Fruit fly (Drosophila melanogaster): ENCODE measurements around the gene CG31111.

The CG31111 gene

dm6 chr3R:25039028-25039476 is 16.9 kb downstream of the CG31111 start, which contains the start of the genes Ythdf and bai (continued):
- TF ChIP-seq gsb (GFP tag; IDR thresholded peaks at IDR 0.05), result no peak
- TF ChIP-seq scrt (GFP tag; optimal IDR thresholded peaks at IDR 0.05), result no peak
- TF ChIP-seq CG10979 (tag; optimal IDR thresholded peaks at IDR 0.05), result peak; percentile 1
- TF ChIP-seq kni (GFP tag; optimal IDR thresholded peaks at IDR 0.05), result no peak
- no peak for TF ChIP-seq H15 (GFP tag; IDR thresholded peaks at IDR 0.05)
- peak; percentile 48; the same call in 1 of the 2 replicates for TF ChIP-seq CG32532 (GFP tag; IDR thresholded peaks at IDR 0.05)
- TF ChIP-seq CG2202 (tag; optimal IDR thresholded peaks at IDR 0.05), result no peak
- TF ChIP-seq chinmo (GFP tag; IDR thresholded peaks at IDR 0.05; ENCODE audit: partially characterized antibody), result peak; percentile 57; the same call in 1 of the 4 replicates
- TF ChIP-seq Mad (GFP tag; optimal IDR thresholded peaks at IDR 0.05), result peak; percentile 52
- peak in 1 of 2 experiments; percentile 18 for TF ChIP-seq chif (GFP tag; optimal IDR thresholded peaks at IDR 0.05)
- no peak for TF ChIP-seq CG7271 (tag; optimal IDR thresholded peaks at IDR 0.05)
- TF ChIP-seq Atf6 (GFP tag; IDR thresholded peaks at IDR 0.05), result no peak
- no peak for TF ChIP-seq her (GFP tag; optimal IDR thresholded peaks at IDR 0.05)
- peak; percentile 84 for TF ChIP-seq pzg (GFP tag; optimal IDR thresholded peaks at IDR 0.05)
- no peak for TF ChIP-seq Tbp (GFP tag; optimal IDR thresholded peaks at IDR 0.05)
- TF ChIP-seq Xbp1 (GFP tag; optimal IDR thresholded peaks at IDR 0.05), result peak; percentile 65
- TF ChIP-seq cato (GFP tag; optimal IDR thresholded peaks at IDR 0.05; ENCODE audit: borderline replicate concordance), result no peak
- peak; percentile 47; the same call in 1 of the 2 replicates for TF ChIP-seq ato (GFP tag; IDR thresholded peaks at IDR 0.05; ENCODE audit: partially characterized antibody)
- TF ChIP-seq Drgx (GFP tag; IDR thresholded peaks at IDR 0.05), result no peak
- TF ChIP-seq Six4 (GFP tag; optimal IDR thresholded peaks at IDR 0.05), result no peak
- no peak for TF ChIP-seq CG7372 (GFP tag; IDR thresholded peaks at IDR 0.05)
- TF ChIP-seq YL-1 (GFP tag; optimal IDR thresholded peaks at IDR 0.05), result peak; percentile 88
- TF ChIP-seq lbe (GFP tag; optimal IDR thresholded peaks at IDR 0.05), result peak; percentile 34
- peak; percentile 41 for TF ChIP-seq CG18476 (GFP tag; optimal IDR thresholded peaks at IDR 0.05)
- no peak for TF ChIP-seq CG1233 (GFP tag; optimal IDR thresholded peaks at IDR 0.05)
- no peak for TF ChIP-seq cad (GFP tag; optimal IDR thresholded peaks at IDR 0.05)
- TF ChIP-seq pita (GFP tag; optimal IDR thresholded peaks at IDR 0.05), result no peak
- peak; percentile 27 for TF ChIP-seq Dad (GFP tag; optimal IDR thresholded peaks at IDR 0.05)
- TF ChIP-seq CG10366 (GFP tag; IDR thresholded peaks at IDR 0.05), result no peak
- TF ChIP-seq CG1832 (GFP tag; optimal IDR thresholded peaks at IDR 0.05), result no peak
- no peak for TF ChIP-seq Poxn (GFP tag; IDR thresholded peaks at IDR 0.05)
- TF ChIP-seq HLH54F (GFP tag; optimal IDR thresholded peaks at IDR 0.05), result peak; percentile 53
- TF ChIP-seq Side (GFP tag; optimal IDR thresholded peaks at IDR 0.05), result peak; percentile 27
- peak; percentile 67 for TF ChIP-seq Ets97D (GFP tag; optimal IDR thresholded peaks at IDR 0.05)
- TF ChIP-seq CG17829 (tag; optimal IDR thresholded peaks at IDR 0.05), result peak; percentile 38
- TF ChIP-seq CG11456 (GFP tag; IDR thresholded peaks at IDR 0.05), result 0 out of 3 replicates have a peak, but pooled peaks have one; percentile 47
- TF ChIP-seq lmd (GFP tag; IDR thresholded peaks at IDR 0.05), result no peak; the same call in 1 of the 2 replicates
- TF ChIP-seq ash1 (GFP tag; optimal IDR thresholded peaks at IDR 0.05), result no peak
- TF ChIP-seq yki (optimal IDR thresholded peaks at IDR 0.05), result no peak
- TF ChIP-seq CG13624 (GFP tag; optimal IDR thresholded peaks at IDR 0.05), result peak; percentile 65
- no peak for TF ChIP-seq CG17359 (tag; optimal IDR thresholded peaks at IDR 0.05)
- TF ChIP-seq kay (GFP tag; optimal IDR thresholded peaks at IDR 0.05), result peak; percentile 19
- no peak for TF ChIP-seq CG12219 (GFP tag; optimal IDR thresholded peaks at IDR 0.05)
- TF ChIP-seq CG12299 (tag; optimal IDR thresholded peaks at IDR 0.05), result no peak
